Worm (Caenorhabditis elegans) whole organism, mixed stage, embryonic: ENCODE measurements around the gene ppt-1.

Experiments used
- mep-1 ChIP-seq: fragments of 150-350 bp; optimal IDR thresholded peaks from 2 replicates; lab custom pipeline; 2017; ENCODE audit warnings: missing biosample characterization, missing genetic modification reagents, missing genetic modification characterization, inconsistent platforms
- nhr-12 ChIP-seq: fragments of 150-350 bp; optimal IDR thresholded peaks from 2 replicates; lab custom pipeline; 2014; ENCODE audit warnings: missing biosample characterization, missing genetic modification characterization

ppt-1 gene

DNA sequence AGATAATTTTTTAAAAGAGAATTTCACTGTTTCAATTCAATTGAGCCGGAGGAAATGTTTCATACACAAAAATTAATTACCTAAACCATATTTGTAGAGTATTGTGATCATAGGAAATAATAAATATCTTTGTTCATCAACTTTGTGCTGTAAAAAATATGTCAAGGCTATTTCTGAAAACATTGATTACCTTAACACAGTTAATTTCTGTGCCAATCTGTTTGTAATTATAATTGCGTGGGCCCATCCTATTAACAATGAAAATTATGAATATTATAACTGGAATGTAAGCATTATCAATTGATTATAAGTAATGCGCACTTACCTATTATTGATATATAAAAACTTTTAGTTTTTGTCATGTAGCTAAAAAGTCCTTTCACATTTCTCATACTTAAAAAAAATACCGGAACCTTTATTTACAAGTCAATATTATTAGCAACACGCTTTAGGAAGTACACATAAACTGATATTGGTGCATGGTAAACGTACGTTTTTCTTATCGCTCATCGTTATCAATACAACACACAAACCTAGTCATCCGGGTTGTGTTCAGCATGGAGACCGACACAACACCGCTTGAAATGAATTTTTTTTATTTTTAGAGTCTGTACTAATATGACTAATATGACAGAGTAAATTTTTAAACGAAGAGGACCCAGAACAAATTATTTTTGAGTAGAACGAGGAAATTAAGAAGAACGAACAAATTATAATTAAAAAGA is 50.6 kb downstream of the ppt-1 start, which contains the start of gene fut-2:
TSS of gene fut-2 (minus strand) at position 485 of the 725 bp plus-strand sequence.
- no peak for TF ChIP-seq mep-1
- TF ChIP-seq nhr-12 (tag; lab: Kevin White, UChicago): no peak
